Fruit fly (Drosophila melanogaster) whole organism, pupa: ENCODE data around the gene Cpr66D.

Source experiments
- CG10348 ChIP-seq: fragments of 200-800 bp; sonication (Bioruptor generic); IDR thresholded peaks from 2 replicates; pipeline ENCODE4 v1.3.6; 2022; ENCODE audit warnings: missing biosample characterization, missing genetic modification characterization
- CG12605 ChIP-seq: fragments of 200-800 bp; sonication (Bioruptor generic); IDR thresholded peaks from 2 replicates; pipeline ENCODE4 v1.3.6; 2022; ENCODE audit warnings: missing biosample characterization, missing genetic modification characterization
- CG13204 ChIP-seq: fragments of 200-800 bp; sonication (Bioruptor generic); optimal IDR thresholded peaks from 2 replicates; lab custom pipeline; 2018; ENCODE audit warnings: missing biosample characterization, mild to moderate bottlenecking, missing genetic modification characterization, moderate library complexity
- CG14655 ChIP-seq: fragments of 200-800 bp; sonication (Bioruptor generic); optimal IDR thresholded peaks from 3 replicates; lab custom pipeline; 2017; ENCODE audit warnings: mild to moderate bottlenecking, missing biosample characterization, missing genetic modification reagents, missing genetic modification characterization
- CG15710 ChIP-seq: fragments of 200-800 bp; sonication (Bioruptor generic); optimal IDR thresholded peaks from 2 replicates; lab custom pipeline; 2018; ENCODE audit warnings: missing biosample characterization, mild to moderate bottlenecking, missing genetic modification characterization, moderate library complexity
- CG17806 ChIP-seq: fragments of 200-800 bp; sonication (Bioruptor generic); optimal IDR thresholded peaks from 2 replicates; lab custom pipeline; 2018; ENCODE audit warnings: missing biosample characterization, mild to moderate bottlenecking, missing genetic modification characterization, moderate library complexity
- CG32121 ChIP-seq: fragments of 200-800 bp; sonication (Bioruptor generic); IDR thresholded peaks from 2 replicates; pipeline ENCODE4 v1.3.6; 2022; ENCODE audit warnings: missing biosample characterization, missing genetic modification characterization
- CG34367 ChIP-seq: fragments of 200-800 bp; sonication (Bioruptor generic); optimal IDR thresholded peaks from 2 replicates; lab custom pipeline; 2018; ENCODE audit warnings: missing biosample characterization, mild to moderate bottlenecking, missing genetic modification characterization
- CG4496 ChIP-seq: fragments of 200-800 bp; sonication (Bioruptor generic); IDR thresholded peaks from 3 replicates; pipeline ENCODE4 v1.3.6; 2022; ENCODE audit warnings: missing biosample characterization, missing genetic modification characterization
- CG8159 ChIP-seq: fragments of 200-800 bp; sonication (Bioruptor generic); optimal IDR thresholded peaks from 3 replicates; lab custom pipeline; 2018; ENCODE audit warnings: missing biosample characterization, mild to moderate bottlenecking, missing genetic modification characterization, moderate library complexity
- CG8301 ChIP-seq: fragments of 200-800 bp; sonication (Bioruptor generic); optimal IDR thresholded peaks from 2 replicates; lab custom pipeline; 2018; ENCODE audit warnings: missing biosample characterization, mild to moderate bottlenecking, missing genetic modification characterization
- CG9948 ChIP-seq: fragments of 200-800 bp; sonication (Bioruptor generic); optimal IDR thresholded peaks from 2 replicates; lab custom pipeline; 2018; ENCODE audit warnings: missing biosample characterization, mild to moderate bottlenecking, missing genetic modification characterization, moderate library complexity
- D1 ChIP-seq: fragments of 200-800 bp; sonication (Bioruptor generic); optimal IDR thresholded peaks from 2 replicates; lab custom pipeline; 2018; ENCODE audit warnings: missing biosample characterization, mild to moderate bottlenecking, missing genetic modification characterization, moderate library complexity
- EcR ChIP-seq: fragments of 200-800 bp; sonication (Bioruptor generic); optimal IDR thresholded peaks from 3 replicates; lab custom pipeline; 2019; ENCODE audit warnings: missing biosample characterization, missing genetic modification characterization, mild to moderate bottlenecking, moderate library complexity, missing genetic modification reagents
- Ets98B ChIP-seq: fragments of 200-800 bp; sonication (Bioruptor generic); IDR thresholded peaks from 2 replicates; pipeline ENCODE4 v1.3.6; 2022; ENCODE audit warnings: missing biosample characterization, missing genetic modification characterization
- Pif1A ChIP-seq: fragments of 200-800 bp; sonication (Bioruptor generic); optimal IDR thresholded peaks from 3 replicates; lab custom pipeline; 2016; ENCODE audit warnings: missing biosample characterization, missing genetic modification characterization
- Pif1B ChIP-seq: fragments of 200-800 bp; sonication (Bioruptor generic); optimal IDR thresholded peaks from 3 replicates; lab custom pipeline; 2016; ENCODE audit warnings: missing biosample characterization, missing genetic modification characterization
- Snoo ChIP-seq: fragments of 200-800 bp; sonication (Bioruptor generic); optimal IDR thresholded peaks from 3 replicates; lab custom pipeline; 2017; ENCODE audit warnings: missing biosample characterization, mild to moderate bottlenecking, missing genetic modification characterization, inconsistent platforms
- fd96Ca ChIP-seq: fragments of 200-800 bp; sonication (Bioruptor generic); IDR thresholded peaks from 3 replicates; pipeline ENCODE4 v1.3.6; 2022; ENCODE audit warnings: missing biosample characterization, missing genetic modification characterization
- gl ChIP-seq: fragments of 200-800 bp; sonication (Bioruptor generic); optimal IDR thresholded peaks from 2 replicates; lab custom pipeline; 2018; ENCODE audit warnings: missing biosample characterization, mild to moderate bottlenecking, missing genetic modification characterization
- rn ChIP-seq: fragments of 200-800 bp; sonication (Bioruptor generic); IDR thresholded peaks from 2 replicates; pipeline ENCODE4 v1.3.6; 2022; ENCODE audit warnings: missing biosample characterization, missing genetic modification characterization

The Cpr66D gene

DNA sequence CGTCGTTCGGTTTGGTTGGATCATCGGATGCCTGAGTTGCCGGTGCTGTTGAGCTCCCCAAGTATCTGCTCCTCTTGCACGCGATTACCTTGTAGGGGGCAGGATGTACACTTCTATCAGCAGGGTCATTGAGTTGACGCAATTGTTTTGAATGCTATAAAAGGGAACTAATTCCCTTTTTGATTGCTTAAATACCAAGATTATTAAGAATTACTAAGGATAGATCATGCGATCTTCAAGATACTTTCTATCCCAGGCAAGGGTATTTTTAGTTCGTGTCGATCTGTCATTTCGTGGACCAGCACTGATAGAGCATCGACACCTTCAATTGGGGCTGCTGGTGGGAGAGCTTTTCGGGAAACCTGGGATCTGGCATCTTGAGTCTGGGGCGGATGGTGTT is 28.8 kb downstream of the Cpr66D start:
- TF ChIP-seq CG9948 (tag; lab: Kevin White, UChicago) (peak; percentile 83), CG8301 (peak; percentile 45), Pif1B (peak; percentile 67), CG13204 (GFP tag; lab: Kevin White, UChicago) (no peak), D1 (tag; lab: Kevin White, UChicago) (peak; percentile 69), CG14655 (GFP tag; lab: Kevin White, UChicago) (peak; percentile 74), Ets98B (GFP tag; lab: Robert Waterston, UW) (peak; percentile 35; the same call in 1 of the 2 replicates), CG10348 (no peak), Pif1A (peak; percentile 83), rn (GFP tag; lab: Robert Waterston, UW) (no peak), CG4496 (GFP tag; lab: Robert Waterston, UW) (peak; percentile 77), CG17806 (tag; lab: Kevin White, UChicago) (peak; percentile 90), CG15710 (tag; lab: Kevin White, UChicago) (peak; percentile 88), CG8159 (peak; percentile 92), fd96Ca (GFP tag; lab: Robert Waterston, UW) (peak; percentile 69; the same call in 2 of the 3 replicates), EcR (GFP tag; lab: Kevin White, UChicago) (peak; percentile 86), Snoo (tag; lab: Kevin White, UChicago) (peak; percentile 78), CG12605 (GFP tag; lab: Robert Waterston, UW) (0 out of 2 replicates have a peak, but pooled peaks have one; percentile 38), gl (tag; lab: Kevin White, UChicago) (peak; percentile 78), CG32121 (no peak), CG34367 (peak; percentile 88)

DNA sequence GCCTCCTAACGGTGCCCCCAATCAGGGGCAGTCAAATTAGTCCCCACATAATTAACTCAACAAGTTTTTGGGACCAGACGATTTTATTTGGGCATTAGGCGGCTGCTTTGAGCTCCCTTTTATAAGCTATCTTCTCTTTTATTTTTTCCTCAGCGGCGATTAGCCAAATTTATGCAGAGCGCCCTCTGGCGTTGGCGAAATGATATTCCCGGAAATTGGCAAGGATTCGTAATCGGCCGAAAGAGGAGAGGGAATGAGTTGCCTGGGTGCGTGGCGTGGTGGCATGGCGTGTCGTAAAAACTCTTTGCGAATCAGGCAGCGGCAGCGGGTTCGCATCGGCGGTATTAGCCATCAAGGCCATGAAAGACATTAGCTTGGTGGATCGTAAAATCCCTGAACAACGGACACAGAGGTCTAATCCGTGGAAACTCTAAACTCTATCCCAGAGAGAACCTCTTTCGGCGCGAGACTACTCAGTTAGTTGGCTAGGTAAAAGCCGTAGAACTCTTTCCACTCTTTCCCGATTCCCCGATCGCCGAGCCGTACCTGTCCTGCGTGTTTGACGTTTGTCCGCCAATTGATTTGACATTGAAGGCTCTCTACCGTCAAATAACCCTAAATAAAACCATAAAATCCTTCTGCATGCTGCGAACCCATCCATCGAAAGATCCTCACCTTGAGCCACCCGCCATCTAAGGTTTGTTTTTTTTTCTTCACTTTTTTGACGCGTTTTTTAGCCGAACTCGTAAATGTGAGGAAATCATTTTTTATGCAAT is 29.8 kb downstream of the Cpr66D start:
- no peak for TF ChIP-seq CG12605 (GFP tag; lab: Robert Waterston, UW)
- TF ChIP-seq rn (GFP tag; lab: Robert Waterston, UW): no peak
- TF ChIP-seq CG4496 (GFP tag; lab: Robert Waterston, UW): no peak
- TF ChIP-seq CG32121: no peak
- no peak for TF ChIP-seq EcR (GFP tag; lab: Kevin White, UChicago)
- TF ChIP-seq CG15710 (tag; lab: Kevin White, UChicago): no peak
- no peak for TF ChIP-seq CG10348
- TF ChIP-seq Ets98B (GFP tag; lab: Robert Waterston, UW): no peak
- TF ChIP-seq CG8159: no peak
- TF ChIP-seq fd96Ca (GFP tag; lab: Robert Waterston, UW): no peak
- TF ChIP-seq Pif1A: no peak
- TF ChIP-seq CG9948 (tag; lab: Kevin White, UChicago): no peak
- no peak for TF ChIP-seq D1 (tag; lab: Kevin White, UChicago)
- TF ChIP-seq CG14655 (GFP tag; lab: Kevin White, UChicago): no peak
- no peak for TF ChIP-seq gl (tag; lab: Kevin White, UChicago)
- no peak for TF ChIP-seq CG34367
- TF ChIP-seq Snoo (tag; lab: Kevin White, UChicago): no peak
- TF ChIP-seq CG17806 (tag; lab: Kevin White, UChicago): no peak
- TF ChIP-seq Pif1B: no peak
- TF ChIP-seq CG8301: no peak

DNA sequence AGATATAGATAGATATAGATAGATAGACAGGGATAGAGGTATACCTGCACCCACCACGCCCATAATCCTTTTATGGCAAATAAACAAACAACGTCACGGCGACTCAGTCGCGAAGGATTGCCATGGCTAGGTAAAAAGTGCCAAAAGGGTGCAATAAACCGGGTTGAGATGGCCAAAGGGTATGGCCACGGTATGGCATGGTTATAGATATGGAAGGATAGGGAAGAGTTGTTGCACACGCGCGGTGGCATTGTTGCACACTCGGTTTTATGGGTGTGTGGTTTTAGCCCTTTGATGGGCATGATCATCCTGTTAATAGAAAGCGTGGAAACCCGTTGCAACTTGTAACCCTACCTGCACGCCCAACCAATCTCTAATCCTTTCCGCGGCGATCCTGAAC is 30.7 kb downstream of the Cpr66D start:
- TF ChIP-seq CG32121 (no peak), Snoo (tag; lab: Kevin White, UChicago) (no peak), CG17806 (tag; lab: Kevin White, UChicago) (no peak), CG8301 (no peak), Pif1A (no peak), fd96Ca (GFP tag; lab: Robert Waterston, UW) (no peak), Pif1B (no peak), CG10348 (no peak), CG34367 (no peak), CG8159 (no peak), CG13204 (GFP tag; lab: Kevin White, UChicago) (no peak), CG9948 (tag; lab: Kevin White, UChicago) (no peak), CG4496 (GFP tag; lab: Robert Waterston, UW) (no peak), Ets98B (GFP tag; lab: Robert Waterston, UW) (no peak), CG12605 (GFP tag; lab: Robert Waterston, UW) (no peak), CG15710 (tag; lab: Kevin White, UChicago) (no peak)

DNA sequence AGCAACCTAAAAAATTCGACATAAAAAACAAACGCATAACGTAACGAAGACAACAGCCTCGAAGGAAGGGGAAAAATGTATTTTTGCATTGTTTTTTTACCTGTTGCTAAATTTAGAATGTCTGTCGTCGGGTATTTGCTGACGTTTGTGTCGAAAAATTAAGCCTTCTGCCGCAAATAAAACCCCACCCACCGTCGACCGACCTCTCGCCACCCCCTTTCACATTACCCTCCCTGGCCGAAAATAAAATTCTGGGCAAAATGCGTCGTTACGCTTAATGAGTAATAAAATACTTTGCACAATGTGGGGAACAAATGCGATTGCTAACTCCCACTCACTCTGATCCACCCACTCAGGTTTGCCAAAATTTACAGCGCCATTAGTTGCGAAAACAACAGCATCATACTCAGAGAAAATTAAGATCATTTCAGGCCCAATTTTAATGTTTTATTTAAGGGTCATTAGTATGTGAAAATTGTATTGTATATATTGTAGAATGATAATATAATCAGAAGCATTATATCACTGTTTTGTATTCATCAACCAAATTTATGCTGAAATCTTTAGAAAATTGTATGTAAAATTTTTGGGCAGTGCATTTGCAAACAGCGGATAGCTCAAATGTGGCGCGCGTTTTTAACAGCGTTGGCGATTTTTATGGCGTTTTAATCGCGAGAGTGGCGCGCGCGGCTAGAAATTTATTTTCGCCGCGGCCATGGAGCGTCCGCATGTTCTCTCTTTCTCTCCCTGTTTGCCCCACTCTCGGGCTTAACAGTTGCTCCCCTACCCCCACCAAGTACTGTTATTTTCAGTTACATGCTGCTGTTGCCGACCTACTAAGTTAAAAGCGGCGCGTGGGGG is 32.2 kb downstream of the Cpr66D start:
- TF ChIP-seq CG12605 (GFP tag; lab: Robert Waterston, UW): 0 out of 2 replicates have a peak, but pooled peaks have one; percentile 6
- peak; percentile 53 for TF ChIP-seq CG8301
- TF ChIP-seq Pif1B: no peak
- peak; percentile 43 for TF ChIP-seq CG8159
- TF ChIP-seq Ets98B (GFP tag; lab: Robert Waterston, UW): peak; percentile 49
- TF ChIP-seq CG15710 (tag; lab: Kevin White, UChicago): no peak
- TF ChIP-seq rn (GFP tag; lab: Robert Waterston, UW): no peak
- peak; percentile 54 for TF ChIP-seq Snoo (tag; lab: Kevin White, UChicago)
- TF ChIP-seq gl (tag; lab: Kevin White, UChicago): no peak
- TF ChIP-seq fd96Ca (GFP tag; lab: Robert Waterston, UW): 0 out of 3 replicates have a peak, but pooled peaks have one; percentile 24
- TF ChIP-seq CG17806 (tag; lab: Kevin White, UChicago): peak; percentile 44
- no peak for TF ChIP-seq CG34367
- peak; percentile 23 for TF ChIP-seq D1 (tag; lab: Kevin White, UChicago)
- TF ChIP-seq CG14655 (GFP tag; lab: Kevin White, UChicago): peak; percentile 36
- peak; percentile 8 for TF ChIP-seq EcR (GFP tag; lab: Kevin White, UChicago)
- peak; percentile 49 for TF ChIP-seq Pif1A
- TF ChIP-seq CG9948 (tag; lab: Kevin White, UChicago): peak; percentile 27
- TF ChIP-seq CG10348: no peak
- TF ChIP-seq CG13204 (GFP tag; lab: Kevin White, UChicago): peak; percentile 65
- TF ChIP-seq CG32121: peak; percentile 69; the same call in 1 of the 2 replicates
- peak; percentile 76 for TF ChIP-seq CG4496 (GFP tag; lab: Robert Waterston, UW)
- TF ChIP-seq, all 21 proteins: peak for 15
